Fruit fly (Drosophila melanogaster): ENCODE measurements around the gene CG7990.

Gene CG7990

DNA sequence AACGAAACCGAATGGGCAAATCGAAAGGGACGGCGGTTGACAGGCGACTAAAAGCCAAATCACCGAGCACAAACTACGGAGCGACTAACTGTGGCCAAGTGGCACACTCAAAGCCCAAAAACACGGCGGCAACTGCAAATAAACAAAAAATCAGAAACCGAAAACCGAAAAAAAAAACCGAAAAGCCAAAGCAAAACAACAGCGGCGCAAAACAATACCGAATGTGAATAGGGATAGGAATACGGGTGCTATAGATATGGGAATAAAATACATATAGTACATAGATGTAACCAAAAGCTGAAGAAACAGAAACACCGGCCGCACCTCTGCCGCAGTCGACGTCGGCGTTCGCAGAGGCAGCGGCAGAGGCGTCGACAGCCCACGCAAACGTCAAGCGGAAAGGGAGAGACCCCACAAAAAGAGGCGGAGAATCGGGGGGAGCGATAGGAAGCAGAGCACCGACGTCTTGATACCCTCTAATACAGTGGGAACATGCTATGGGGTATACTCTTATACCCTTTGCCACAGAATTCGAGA, 34.7 kb downstream of the CG7990 start, which contains the start of gene RhoGAP18B:
RhoGAP18B (minus strand) TSS at position 51 of the 537 bp plus-strand sequence.
- TF ChIP-seq CG6163 (GFP tag; IDR thresholded peaks at IDR 0.05) (0 out of 3 replicates have a peak, but pooled peaks have one; percentile 8), Sox15 (GFP tag; optimal IDR thresholded peaks at IDR 0.05) (no peak), CG9139 (GFP tag; optimal IDR thresholded peaks at IDR 0.05) (no peak), spab (GFP tag; optimal IDR thresholded peaks at IDR 0.05) (no peak)

DNA sequence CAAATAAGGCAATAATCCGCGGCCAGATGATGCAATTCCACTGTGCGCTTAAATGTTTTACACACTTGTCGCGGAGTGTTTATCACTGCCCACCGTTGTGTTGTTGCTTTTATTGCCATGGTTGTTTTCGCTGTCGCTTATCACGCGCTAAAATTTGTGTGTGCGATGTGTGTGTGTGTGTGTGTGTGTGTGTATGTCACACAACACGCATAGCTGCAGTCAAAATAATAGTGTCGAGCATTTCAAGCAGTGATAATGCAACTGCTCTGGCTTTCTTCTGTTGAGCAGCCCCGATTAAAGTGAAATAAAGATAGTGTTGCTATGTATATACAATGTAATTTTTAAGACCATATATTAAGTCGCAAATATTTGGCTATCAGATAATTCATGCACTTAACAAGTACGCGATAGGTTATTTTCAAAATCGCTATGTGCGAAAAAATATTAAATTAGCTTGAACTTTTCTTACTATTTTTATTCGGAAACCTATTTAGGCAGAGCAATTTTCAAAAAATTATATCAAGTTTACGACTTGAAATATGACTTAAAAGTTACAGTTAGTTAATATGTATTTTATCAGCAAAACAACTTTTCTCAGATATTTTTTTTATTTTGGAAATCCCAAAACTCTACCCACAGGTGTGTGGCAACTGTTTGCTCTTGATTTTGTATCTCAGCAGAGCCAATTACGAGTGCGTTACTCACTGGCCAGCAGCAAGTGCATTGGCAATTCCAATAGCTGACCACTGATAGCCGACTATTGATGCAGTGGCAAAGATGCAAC, 35.4 kb downstream of the CG7990 start:
- TF ChIP-seq Sox102F (GFP tag; optimal IDR thresholded peaks at IDR 0.05) (peak; percentile 49), dsx (GFP tag; optimal IDR thresholded peaks at IDR 0.05; ENCODE audit: poor library complexity, severe bottlenecking) (peak; percentile 22), fkh (GFP tag; optimal IDR thresholded peaks at IDR 0.05) (no peak), eg (GFP tag; IDR thresholded peaks at IDR 0.05) (0 out of 3 replicates have a peak, but pooled peaks have one; percentile 30), CG6276 (GFP tag; optimal IDR thresholded peaks at IDR 0.05) (peak; percentile 38), Eip75B (GFP tag; optimal IDR thresholded peaks at IDR 0.05) (peak; percentile 9), Lpt (GFP tag; optimal IDR thresholded peaks at IDR 0.05) (no peak), CG3032 (tag; optimal IDR thresholded peaks at IDR 0.05) (peak; percentile 26), acj6 (GFP tag; optimal IDR thresholded peaks at IDR 0.05) (peak; percentile 44), CG10669 (GFP tag; optimal IDR thresholded peaks at IDR 0.05) (peak; percentile 31), CG34406 (GFP tag; optimal IDR thresholded peaks at IDR 0.05) (peak; percentile 35), ss (GFP tag; optimal IDR thresholded peaks at IDR 0.05) (no peak), fd59A (GFP tag; optimal IDR thresholded peaks at IDR 0.05) (peak; percentile 39), CG15336 (GFP tag; IDR thresholded peaks at IDR 0.05) (no peak), CG6792 (GFP tag; optimal IDR thresholded peaks at IDR 0.05) (peak; percentile 42), CG8319 (GFP tag; optimal IDR thresholded peaks at IDR 0.05) (peak; percentile 3), Eip78C (GFP tag) (peak; percentile 89), CG7368 (GFP tag; optimal IDR thresholded peaks at IDR 0.05) (no peak), vri (GFP tag; optimal IDR thresholded peaks at IDR 0.05) (peak; percentile 51), topi (GFP tag; optimal IDR thresholded peaks at IDR 0.05) (peak; percentile 48), cyc (GFP tag; optimal IDR thresholded peaks at IDR 0.05) (peak; percentile 56), Sox14 (GFP tag; optimal IDR thresholded peaks at IDR 0.05) (no peak), pdm3 (GFP tag; optimal IDR thresholded peaks at IDR 0.05) (peak; percentile 45), CG6854 (GFP tag; optimal IDR thresholded peaks at IDR 0.05) (no peak), CG11762 (GFP tag; optimal IDR thresholded peaks at IDR 0.05; ENCODE audit: insufficient read depth) (peak; percentile 27), lz (GFP tag; optimal IDR thresholded peaks at IDR 0.05) (peak; percentile 63), CG31627 (GFP tag; optimal IDR thresholded peaks at IDR 0.05) (peak; percentile 62), Smox (GFP tag; optimal IDR thresholded peaks at IDR 0.05) (peak; percentile 45), fd85E (GFP tag; optimal IDR thresholded peaks at IDR 0.05) (no peak), CG8632 (GFP tag; optimal IDR thresholded peaks at IDR 0.05) (peak; percentile 48), net (GFP tag; optimal IDR thresholded peaks at IDR 0.05) (peak; percentile 19), Hr39 (GFP tag; optimal IDR thresholded peaks at IDR 0.05) (peak; percentile 63), Sox15 (GFP tag; optimal IDR thresholded peaks at IDR 0.05) (peak; percentile 44), CG11294 (GFP tag; IDR thresholded peaks at IDR 0.05) (no peak), Met (GFP tag; optimal IDR thresholded peaks at IDR 0.05) (peak; percentile 59), CG16779 (tag; optimal IDR thresholded peaks at IDR 0.05) (peak; percentile 8), esn (GFP tag; optimal IDR thresholded peaks at IDR 0.05) (peak; percentile 62), CG10631 (GFP tag; optimal IDR thresholded peaks at IDR 0.05) (peak; percentile 28), CG8119 (GFP tag; IDR thresholded peaks at IDR 0.05) (no peak), spab (GFP tag; optimal IDR thresholded peaks at IDR 0.05) (peak; percentile 15), achi (GFP tag; optimal IDR thresholded peaks at IDR 0.05) (peak; percentile 39), salr (GFP tag; optimal IDR thresholded peaks at IDR 0.05) (peak in 1 of 2 experiments; percentile 14), Eip93F (GFP tag; optimal IDR thresholded peaks at IDR 0.05) (no peak), CG6808 (GFP tag; optimal IDR thresholded peaks at IDR 0.05) (peak; percentile 41), CG1621 (tag; optimal IDR thresholded peaks at IDR 0.05) (peak; percentile 0)
